Worm (Caenorhabditis elegans) whole organism, late embryonic: ENCODE results near the gene B0222.5.

ENCODE experiments used
- C38D4.7 ChIP-seq: fragments of 200-800 bp; sonication (Bioruptor generic); optimal IDR thresholded peaks from 2 replicates; lab custom pipeline; 2018; ENCODE audit warnings: mild to moderate bottlenecking, missing genetic modification characterization, moderate library complexity, missing compliant biosample characterization
- K02D7.2 ChIP-seq: sonication (generic microtip); optimal IDR thresholded peaks from 2 replicates; lab custom pipeline; 2017; ENCODE audit warnings: mild to moderate bottlenecking, missing genetic modification characterization, missing compliant biosample characterization
- ceh-14 ChIP-seq: sonication (generic microtip); optimal IDR thresholded peaks from 2 replicates; lab custom pipeline; 2016; ENCODE audit warnings: missing genotype, missing genetic modification characterization, missing compliant biosample characterization
- ceh-22 ChIP-seq: sonication (generic microtip); optimal IDR thresholded peaks from 2 replicates; lab custom pipeline; 2017; ENCODE audit warnings: missing biosample characterization, missing genetic modification characterization
- ceh-30 ChIP-seq: fragments of 150-350 bp; optimal IDR thresholded peaks from 2 replicates; lab custom pipeline; 2014; ENCODE audit warnings: missing biosample characterization, missing genetic modification characterization
- ceh-34 ChIP-seq: sonication (generic microtip); optimal IDR thresholded peaks from 2 replicates; lab custom pipeline; 2016; ENCODE audit warnings: mild to moderate bottlenecking, missing genetic modification characterization, missing compliant biosample characterization
- ceh-48 ChIP-seq: sonication (generic microtip); optimal IDR thresholded peaks from 2 replicates; lab custom pipeline; 2016; ENCODE audit warnings: missing genetic modification characterization, inconsistent platforms, missing compliant biosample characterization
- ceh-6 ChIP-seq: fragments of 200-800 bp; sonication (Bioruptor generic); optimal IDR thresholded peaks from 2 replicates; lab custom pipeline; 2018; ENCODE audit warnings: mild to moderate bottlenecking, missing genetic modification characterization, missing compliant biosample characterization
- ceh-9 ChIP-seq: sonication (generic microtip); optimal IDR thresholded peaks from 2 replicates; lab custom pipeline; 2016; ENCODE audit warnings: mild to moderate bottlenecking, missing genetic modification characterization, inconsistent platforms, missing compliant biosample characterization
- elt-2 ChIP-seq: sonication (generic microtip); optimal IDR thresholded peaks from 2 replicates; lab custom pipeline; 2016; ENCODE audit warnings: missing genetic modification reagents, missing genetic modification characterization, missing compliant biosample characterization
- ets-4 ChIP-seq: sonication (generic microtip); optimal IDR thresholded peaks from 2 replicates; lab custom pipeline; 2016; ENCODE audit warnings: missing genetic modification characterization, missing compliant biosample characterization
- eyg-1 ChIP-seq: sonication (generic microtip); optimal IDR thresholded peaks from 2 replicates; lab custom pipeline; 2016; ENCODE audit warnings: missing genotype, missing genetic modification characterization, missing compliant biosample characterization
- fkh-10 ChIP-seq: fragments of 150-350 bp; optimal IDR thresholded peaks from 2 replicates; lab custom pipeline; 2014; ENCODE audit warnings: missing biosample characterization, missing genetic modification reagents, missing genetic modification characterization
- gmeb-2 ChIP-seq: sonication (generic microtip); optimal IDR thresholded peaks from 2 replicates; lab custom pipeline; 2016; ENCODE audit warnings: missing genetic modification characterization, inconsistent platforms, missing compliant biosample characterization
- hlh-15 ChIP-seq: sonication (generic microtip); optimal IDR thresholded peaks from 2 replicates; lab custom pipeline; 2016; ENCODE audit warnings: missing genetic modification characterization, missing compliant biosample characterization
- hlh-30 ChIP-seq: sonication (generic microtip); optimal IDR thresholded peaks from 2 replicates; lab custom pipeline; 2017; ENCODE audit warnings: antibody characterized with exemption, missing genetic modification characterization, missing compliant biosample characterization; ENCODE audit not compliant: insufficient read depth
- hlh-8 ChIP-seq: sonication (generic microtip); optimal IDR thresholded peaks from 2 replicates; lab custom pipeline; 2016; ENCODE audit warnings: missing genotype, missing genetic modification characterization, missing compliant biosample characterization
- madf-2 ChIP-seq: sonication (generic microtip); optimal IDR thresholded peaks from 2 replicates; lab custom pipeline; 2017; ENCODE audit warnings: missing genetic modification characterization, missing compliant biosample characterization
- mec-3 ChIP-seq: sonication (generic microtip); optimal IDR thresholded peaks from 2 replicates; lab custom pipeline; 2016; ENCODE audit warnings: borderline replicate concordance, missing genetic modification characterization, missing compliant biosample characterization
- odd-2 ChIP-seq: sonication (generic microtip); optimal IDR thresholded peaks from 2 replicates; lab custom pipeline; 2017; ENCODE audit warnings: antibody characterized with exemption, mild to moderate bottlenecking, missing genetic modification characterization, missing compliant biosample characterization
- pha-2 ChIP-seq: sonication (generic microtip); optimal IDR thresholded peaks from 2 replicates; lab custom pipeline; 2017; ENCODE audit warnings: mild to moderate bottlenecking, missing genetic modification characterization, missing compliant biosample characterization
- rnt-1 ChIP-seq: sonication (generic microtip); optimal IDR thresholded peaks from 2 replicates; lab custom pipeline; 2016; ENCODE audit warnings: missing genetic modification characterization, missing compliant biosample characterization
- sdc-2 ChIP-seq: sonication (generic microtip); optimal IDR thresholded peaks from 2 replicates; lab custom pipeline; 2016; ENCODE audit warnings: missing genotype, missing genetic modification characterization, missing compliant biosample characterization
- sox-2 ChIP-seq: fragments of 200-800 bp; sonication (Bioruptor generic); IDR thresholded peaks from 2 replicates; pipeline ENCODE4 v1.3.6; 2022; ENCODE audit warnings: missing genetic modification reagents, missing genetic modification characterization, missing compliant biosample characterization
- syd-9 ChIP-seq: sonication (generic microtip); optimal IDR thresholded peaks from 2 replicates; lab custom pipeline; 2016; ENCODE audit warnings: mild to moderate bottlenecking, missing genetic modification characterization, moderate library complexity, missing compliant biosample characterization
- tbx-2 ChIP-seq: sonication (generic microtip); optimal IDR thresholded peaks from 2 replicates; lab custom pipeline; 2016; ENCODE audit warnings: missing genetic modification characterization, missing compliant biosample characterization
- tbx-7 ChIP-seq: sonication (generic microtip); optimal IDR thresholded peaks from 2 replicates; lab custom pipeline; 2016; ENCODE audit warnings: missing genotype, missing genetic modification characterization, missing compliant biosample characterization
- ttx-3 ChIP-seq: sonication (generic microtip); optimal IDR thresholded peaks from 2 replicates; lab custom pipeline; 2016; ENCODE audit warnings: missing genetic modification reagents, missing genetic modification characterization, missing compliant biosample characterization
- unc-3 ChIP-seq, 2 experiments: fragments of 200-800 bp in 1 of 2; sonication (Bioruptor generic) in 1 of 2; sonication (generic microtip) in 1 of 2; conservative IDR thresholded peaks in 1 of 2; optimal IDR thresholded peaks in 1 of 2; 2 replicates each; pipeline versions ENCODE4 v1.3.6 to Lab custom; 2016 to 2022; ENCODE audit warnings: missing compliant biosample characterization in 2 of 2, missing genetic modification characterization in 2 of 2, missing genetic modification reagents in 1 of 2
- unc-42 ChIP-seq: sonication (generic microtip); optimal IDR thresholded peaks from 2 replicates; lab custom pipeline; 2016; ENCODE audit warnings: missing genotype, missing genetic modification characterization, missing compliant biosample characterization
- zip-5 ChIP-seq: sonication (generic microtip); optimal IDR thresholded peaks from 2 replicates; lab custom pipeline; 2016; ENCODE audit warnings: missing genetic modification characterization, missing compliant biosample characterization
- ztf-16 ChIP-seq: sonication (generic microtip); optimal IDR thresholded peaks from 2 replicates; lab custom pipeline; 2017; ENCODE audit warnings: missing genetic modification characterization, missing compliant biosample characterization

Gene B0222.5

ce11 chrV:9168089-9168488, 13.4 kb upstream of the B0222.5 start, which contains the start of gene B0222.11:
Gene B0222.11 (minus strand): TSS chrV:9168189.
- no peak for TF ChIP-seq elt-2
- no peak for TF ChIP-seq odd-2 (tag; lab: Kevin White, UChicago)
- no peak for TF ChIP-seq ceh-14 (tag; lab: Kevin White, UChicago)
- no peak for TF ChIP-seq mec-3 (tag; lab: Kevin White, UChicago)
- no peak for TF ChIP-seq hlh-15
- no peak for TF ChIP-seq unc-3 (GFP tag; conservative IDR thresholded peaks at IDR 0.05; lab: Robert Waterston, UW)
- TF ChIP-seq unc-3 (tag; optimal IDR thresholded peaks at IDR 0.05; lab: Kevin White, UChicago): no peak
- no peak for TF ChIP-seq hlh-8 (tag; lab: Kevin White, UChicago)
- no peak for TF ChIP-seq tbx-2 (tag; lab: Kevin White, UChicago)

- TF ChIP-seq hlh-15: no peak
- no peak for TF ChIP-seq madf-2 (tag; lab: Kevin White, UChicago)
- no peak for TF ChIP-seq eyg-1 (tag; lab: Kevin White, UChicago)
- TF ChIP-seq zip-5 (tag; lab: Kevin White, UChicago): no peak
- TF ChIP-seq ceh-9 (tag; lab: Kevin White, UChicago): no peak
- TF ChIP-seq tbx-7: no peak
Observed at ce11 chrV:9166306-9166705, 11.6 kb upstream of the B0222.5 start.

ce11 chrV:9165073-9165699, 10.5 kb upstream of the B0222.5 start, which contains the start of gene col-10:
Gene col-10 (minus strand): TSS chrV:9165307.
- no peak for TF ChIP-seq ttx-3 (tag; lab: Kevin White, UChicago)
- no peak for TF ChIP-seq zip-5 (tag; lab: Kevin White, UChicago)
- no peak for TF ChIP-seq pha-2 (tag; lab: Kevin White, UChicago)
- TF ChIP-seq rnt-1 (tag; lab: Kevin White, UChicago): no peak
- TF ChIP-seq syd-9 (tag; lab: Kevin White, UChicago): no peak
- no peak for TF ChIP-seq madf-2 (tag; lab: Kevin White, UChicago)
- TF ChIP-seq unc-3 (GFP tag; conservative IDR thresholded peaks at IDR 0.05; lab: Robert Waterston, UW): no peak
- no peak for TF ChIP-seq unc-3 (tag; optimal IDR thresholded peaks at IDR 0.05; lab: Kevin White, UChicago)
- TF ChIP-seq fkh-10 (GFP tag; lab: Kevin White, UChicago): no peak
- no peak for TF ChIP-seq elt-2
- no peak for TF ChIP-seq ceh-6 (GFP tag; lab: Kevin White, UChicago)
- TF ChIP-seq ceh-34: no peak

ce11 chrV:9163897-9164296, 9.2 kb upstream of the B0222.5 start:
- TF ChIP-seq ets-4 (tag; lab: Kevin White, UChicago) (no peak), madf-2 (tag; lab: Kevin White, UChicago) (no peak), ceh-48 (tag; lab: Kevin White, UChicago) (no peak), unc-42 (tag; lab: Kevin White, UChicago) (no peak), syd-9 (tag; lab: Kevin White, UChicago) (no peak), ztf-16 (tag; lab: Kevin White, UChicago) (no peak), sdc-2 (no peak), ceh-30 (tag; lab: Kevin White, UChicago) (no peak), hlh-8 (tag; lab: Kevin White, UChicago) (no peak)

- TF ChIP-seq ceh-22: no peak
- TF ChIP-seq K02D7.2 (tag; lab: Kevin White, UChicago): no peak
- TF ChIP-seq odd-2 (tag; lab: Kevin White, UChicago): no peak
- TF ChIP-seq sox-2 (GFP tag; lab: Robert Waterston, UW): no peak
- TF ChIP-seq ceh-14 (tag; lab: Kevin White, UChicago): no peak
- no peak for TF ChIP-seq unc-42 (tag; lab: Kevin White, UChicago)
- TF ChIP-seq syd-9 (tag; lab: Kevin White, UChicago): no peak
- TF ChIP-seq hlh-30: no peak
- TF ChIP-seq C38D4.7: no peak
- TF ChIP-seq gmeb-2 (tag; lab: Kevin White, UChicago): no peak
Observed at ce11 chrV:9162955-9163468, 8.3 kb upstream of the B0222.5 start, which contains the start of gene col-145. Gene col-145 (minus strand): TSS chrV:9163005.
